Fruit fly (Drosophila melanogaster): ENCODE results near the gene ear.

ear gene

DNA sequence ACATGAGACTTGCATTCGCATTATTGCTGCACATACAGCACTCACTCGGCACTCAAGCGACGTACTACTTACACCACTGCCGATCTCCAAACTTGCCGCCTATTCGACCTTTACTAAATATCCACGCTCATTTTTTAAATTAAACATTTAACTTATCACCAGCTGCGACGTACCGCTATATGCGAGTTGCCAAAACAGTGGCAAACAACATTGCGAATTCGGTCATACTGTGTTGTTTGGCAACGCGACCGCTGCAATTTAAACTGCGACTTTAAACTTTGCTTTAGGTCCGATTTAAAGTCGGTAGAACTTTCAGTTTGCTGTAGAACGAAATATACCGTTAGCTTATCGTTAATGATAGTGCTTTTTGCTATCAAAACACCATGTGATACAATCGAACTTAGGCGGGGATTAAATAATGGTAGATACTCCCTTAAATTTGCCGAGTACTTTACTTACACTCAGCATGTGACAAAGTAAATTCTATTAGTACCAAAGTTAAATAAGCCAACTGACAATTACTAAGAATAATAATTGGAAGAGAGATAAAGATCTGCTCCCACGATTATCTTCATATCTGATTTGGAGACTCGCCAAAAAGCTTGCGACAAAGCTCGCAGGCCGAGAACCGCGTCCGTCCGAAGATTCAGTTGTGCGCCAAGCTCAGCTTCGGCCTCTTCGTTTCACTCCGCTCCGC, 7.7 kb downstream of the ear start, which contains the start of the genes CG6236 and ea (continued):
- TF ChIP-seq CG4854 (GFP tag; optimal IDR thresholded peaks at IDR 0.05) = peak; percentile 99
- TF ChIP-seq CG13894 (tag; optimal IDR thresholded peaks at IDR 0.05) = no peak
- peak; percentile 43 for TF ChIP-seq Med (GFP tag)
- TF ChIP-seq knrl (GFP tag; IDR thresholded peaks at IDR 0.05; ENCODE audit: partially characterized antibody) = no peak
- no peak for TF ChIP-seq Dfd (GFP tag; optimal IDR thresholded peaks at IDR 0.05)
- peak; percentile 30 for TF ChIP-seq Dp (GFP tag; optimal IDR thresholded peaks at IDR 0.05)
- no peak for TF ChIP-seq h (optimal IDR thresholded peaks at IDR 0.05)
- TF ChIP-seq scrt (GFP tag; optimal IDR thresholded peaks at IDR 0.05) = no peak
- TF ChIP-seq CG31224 (GFP tag; IDR thresholded peaks at IDR 0.05) = no peak
- no peak for TF ChIP-seq cwo (GFP tag; optimal IDR thresholded peaks at IDR 0.05)
- no peak for TF ChIP-seq twi (tag; optimal IDR thresholded peaks at IDR 0.05)
- no peak for TF ChIP-seq Drgx (GFP tag; IDR thresholded peaks at IDR 0.05)
- no peak for TF ChIP-seq BEAF-32 (GFP tag; optimal IDR thresholded peaks at IDR 0.05)
- no peak for TF ChIP-seq GATAe (GFP tag; conservative IDR thresholded peaks at IDR 0.05)
- peak; percentile 62 for TF ChIP-seq CG15514 (GFP tag; optimal IDR thresholded peaks at IDR 0.05)
- TF ChIP-seq CG1603 (tag; optimal IDR thresholded peaks at IDR 0.05) = peak; percentile 4
- peak; percentile 78 for TF ChIP-seq gfzf (GFP tag; optimal IDR thresholded peaks at IDR 0.05)
- no peak for TF ChIP-seq gsb-n (tag; optimal IDR thresholded peaks at IDR 0.05)
- peak; percentile 9 for TF ChIP-seq CG6854 (GFP tag; optimal IDR thresholded peaks at IDR 0.05)
- TF ChIP-seq Hr51 (GFP tag; optimal IDR thresholded peaks at IDR 0.05) = no peak
- no peak for TF ChIP-seq CG3163 (GFP tag; optimal IDR thresholded peaks at IDR 0.05)
- TF ChIP-seq CG13123 (GFP tag; optimal IDR thresholded peaks at IDR 0.05) = no peak
- no peak for TF ChIP-seq otp (GFP tag; IDR thresholded peaks at IDR 0.05)
- TF ChIP-seq CG17361 (GFP tag; IDR thresholded peaks at IDR 0.05) = no peak
- no peak for TF ChIP-seq CG10979 (tag; optimal IDR thresholded peaks at IDR 0.05)
- no peak for TF ChIP-seq CG10462 (GFP tag; optimal IDR thresholded peaks at IDR 0.05)
- TF ChIP-seq nau (GFP tag; optimal IDR thresholded peaks at IDR 0.05) = no peak
- TF ChIP-seq Side (GFP tag; optimal IDR thresholded peaks at IDR 0.05) = no peak
- TF ChIP-seq CG13624 (GFP tag; optimal IDR thresholded peaks at IDR 0.05) = peak; percentile 61
- TF ChIP-seq danr (GFP tag; IDR thresholded peaks at IDR 0.05) = no peak
- TF ChIP-seq CG6254 (GFP tag; optimal IDR thresholded peaks at IDR 0.05) = no peak
- TF ChIP-seq Dip2 (GFP tag; IDR thresholded peaks at IDR 0.05) = no peak
- TF ChIP-seq sna (GFP tag; IDR thresholded peaks at IDR 0.05; ENCODE audit: partially characterized antibody) = no peak
- TF ChIP-seq her (GFP tag; optimal IDR thresholded peaks at IDR 0.05) = no peak
- TF ChIP-seq CG4360 (GFP tag; IDR thresholded peaks at IDR 0.05) = no peak
- no peak for TF ChIP-seq Lpt (GFP tag; optimal IDR thresholded peaks at IDR 0.05)
- TF ChIP-seq Camta (GFP tag; optimal IDR thresholded peaks at IDR 0.05) = no peak
- no peak for TF ChIP-seq cas (GFP tag; IDR thresholded peaks at IDR 0.05)
- no peak for TF ChIP-seq ci (GFP tag; IDR thresholded peaks at IDR 0.05)
- TF ChIP-seq zfh2 (GFP tag; optimal IDR thresholded peaks at IDR 0.05) = no peak
- TF ChIP-seq fd64A (GFP tag; optimal IDR thresholded peaks at IDR 0.05) = no peak
- no peak for TF ChIP-seq CG16813 (GFP tag; IDR thresholded peaks at IDR 0.05; ENCODE audit: partially characterized antibody)
- no peak for TF ChIP-seq YL-1 (GFP tag; optimal IDR thresholded peaks at IDR 0.05)
- no peak for TF ChIP-seq HLH3B (GFP tag; IDR thresholded peaks at IDR 0.05)
- TF ChIP-seq TFAM (GFP tag; optimal IDR thresholded peaks at IDR 0.05) = no peak
- no peak for TF ChIP-seq fd96Cb (tag; optimal IDR thresholded peaks at IDR 0.05)
- peak; percentile 79 for TF ChIP-seq pzg (GFP tag; optimal IDR thresholded peaks at IDR 0.05)
- no peak for TF ChIP-seq pb (GFP tag; optimal IDR thresholded peaks at IDR 0.05)
- no peak for TF ChIP-seq CG10321 (GFP tag; IDR thresholded peaks at IDR 0.05)
- no peak for TF ChIP-seq CG10366 (GFP tag; IDR thresholded peaks at IDR 0.05)
- TF ChIP-seq CG10431 (GFP tag; optimal IDR thresholded peaks at IDR 0.05) = no peak
